Worm (Caenorhabditis elegans): ENCODE data around the gene txt-17.

DNA sequence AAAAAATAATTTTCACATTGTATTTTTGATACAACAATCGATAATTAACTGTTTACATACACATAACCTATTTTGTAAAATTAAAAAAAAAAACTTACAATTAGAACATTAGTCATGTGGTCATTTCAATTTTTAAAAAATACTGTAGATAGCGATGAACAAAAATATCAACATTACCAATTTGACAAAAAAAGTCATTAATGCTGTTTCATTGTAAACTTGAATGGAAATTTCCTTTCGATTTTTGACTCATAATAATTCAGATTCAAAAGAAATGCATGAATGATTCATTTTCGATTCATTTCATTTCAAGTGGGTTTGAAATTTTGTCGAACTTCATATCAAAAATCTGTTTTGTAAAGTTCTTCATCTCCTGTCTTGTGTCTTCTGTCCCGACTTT, 43.5 kb downstream of the txt-17 start, which contains the start of gene C33G8.2:
- no peak for TF ChIP-seq pha-4 (tag; optimal IDR thresholded peaks at IDR 0.05)
- TF ChIP-seq unc-62 (GFP tag; optimal IDR thresholded peaks at IDR 0.05): no peak
- no peak for TF ChIP-seq R02D3.7 (tag; optimal IDR thresholded peaks at IDR 0.05)
- no peak for TF ChIP-seq pqm-1 (tag; optimal IDR thresholded peaks at IDR 0.05)
- TF ChIP-seq elt-2 (tag; optimal IDR thresholded peaks at IDR 0.05): no peak
- TF ChIP-seq aly-2 (tag; optimal IDR thresholded peaks at IDR 0.05): no peak
- no peak for TF ChIP-seq sea-2 (GFP tag; optimal IDR thresholded peaks at IDR 0.05)
- TF ChIP-seq skn-1 (tag; optimal IDR thresholded peaks at IDR 0.05): no peak
- no peak for TF ChIP-seq mml-1 (tag; optimal IDR thresholded peaks at IDR 0.05)
- TF ChIP-seq nhr-12 (tag; optimal IDR thresholded peaks at IDR 0.05): no peak
- TF ChIP-seq egl-27 (tag; optimal IDR thresholded peaks at IDR 0.05): no peak
- TF ChIP-seq nfya-1 (tag; optimal IDR thresholded peaks at IDR 0.05; ENCODE audit: insufficient read depth): no peak
- no peak for TF ChIP-seq ama-1 (optimal IDR thresholded peaks at IDR 0.05)
